Worm (Caenorhabditis elegans) whole organism, L1 larva: ENCODE results near the gene acs-18.

Source experiments
- hlh-4 ChIP-seq: sonication (generic microtip); optimal IDR thresholded peaks from 2 replicates; lab custom pipeline; 2016; ENCODE audit warnings: mild to moderate bottlenecking, missing genetic modification characterization, missing compliant biosample characterization
- irx-1 ChIP-seq: sonication (generic microtip); optimal IDR thresholded peaks from 2 replicates; lab custom pipeline; 2016; ENCODE audit warnings: missing genetic modification characterization, missing compliant biosample characterization
- mep-1 ChIP-seq: fragments of 150-350 bp; optimal IDR thresholded peaks from 2 replicates; lab custom pipeline; 2014; ENCODE audit warnings: missing biosample characterization, missing genetic modification characterization

- TF ChIP-seq mep-1 (tag; lab: Kevin White, UChicago) (no peak), irx-1 (tag; lab: Kevin White, UChicago) (no peak), hlh-4 (tag; lab: Kevin White, UChicago) (no peak)
These were observed 34.1 kb upstream of the acs-18 start for ce11 chrIV:10347528-10347927.
